Worm (Caenorhabditis elegans) whole organism, L1 larva: ENCODE results near the gene try-10.

ENCODE experiments used
- alr-1 ChIP-seq: fragments of 200-800 bp; sonication (Bioruptor generic); optimal IDR thresholded peaks from 2 replicates; lab custom pipeline; 2018; ENCODE audit warnings: borderline replicate concordance, mild to moderate bottlenecking, missing genetic modification characterization, missing compliant biosample characterization
- ceh-8 ChIP-seq: fragments of 200-800 bp; sonication (Bioruptor generic); optimal IDR thresholded peaks from 2 replicates; lab custom pipeline; 2018; ENCODE audit warnings: mild to moderate bottlenecking, missing genetic modification characterization, moderate library complexity, missing compliant biosample characterization
- egl-27 ChIP-seq, 2 experiments: fragments of 150-350 bp in 1 of 2; sonication (generic microtip); optimal IDR thresholded peaks; 3 replicates each; lab custom pipeline; 2017 to 2018; ENCODE audit warnings: missing biosample characterization in 2 of 2, missing genetic modification characterization in 2 of 2, missing genetic modification reagents in 2 of 2
- lin-13 ChIP-seq: fragments of 150-350 bp; optimal IDR thresholded peaks from 2 replicates; lab custom pipeline; 2014; ENCODE audit warnings: missing biosample characterization, missing genetic modification reagents, missing genetic modification characterization
- lir-3 ChIP-seq: sonication (generic microtip); optimal IDR thresholded peaks from 2 replicates; lab custom pipeline; 2016; ENCODE audit warnings: mild to moderate bottlenecking, missing genetic modification characterization, moderate library complexity, missing compliant biosample characterization; ENCODE audit not compliant: poor library complexity
- mef-2 ChIP-seq: fragments of 150-350 bp; optimal IDR thresholded peaks from 2 replicates; lab custom pipeline; 2014; ENCODE audit warnings: missing biosample characterization, missing genetic modification characterization
- nhr-11 ChIP-seq: fragments of 150-350 bp; optimal IDR thresholded peaks from 2 replicates; lab custom pipeline; 2014; ENCODE audit warnings: missing biosample characterization, missing genetic modification characterization
- unc-62 ChIP-seq: fragments of 150-350 bp; optimal IDR thresholded peaks from 2 replicates; lab custom pipeline; 2014; ENCODE audit warnings: missing biosample characterization, missing genetic modification reagents, missing genetic modification characterization

- no peak for TF ChIP-seq egl-27 (tag; optimal IDR thresholded peaks at IDR 0.05; lab: Kevin White, UChicago)
- no peak for TF ChIP-seq unc-62 (GFP tag; lab: Kevin White, UChicago)
- no peak for TF ChIP-seq lir-3 (tag; lab: Kevin White, UChicago)
- no peak for TF ChIP-seq alr-1
- no peak for TF ChIP-seq nhr-11 (tag; lab: Kevin White, UChicago)
- TF ChIP-seq ceh-8 (GFP tag; lab: Kevin White, UChicago) = no peak
- TF ChIP-seq lin-13 (GFP tag; lab: Kevin White, UChicago) = no peak
- TF ChIP-seq mef-2 (tag; lab: Kevin White, UChicago) = no peak
Observed at ce11 chrV:13009271-13009670, 3.8 kb downstream of the try-10 start.
